Fruit fly (Drosophila melanogaster) whole organism, embryonic: ENCODE results near the gene Esyt2.

Experiments used
- Adf1 ChIP-seq: fragments of 200-800 bp; sonication (Bioruptor generic); IDR thresholded peaks from 2 replicates; pipeline ENCODE4 v1.3.6; 2022; ENCODE audit warnings: missing biosample characterization, missing genetic modification characterization
- CG10431 ChIP-seq: fragments of 200-800 bp; sonication (Bioruptor generic); optimal IDR thresholded peaks from 3 replicates; lab custom pipeline; 2018; ENCODE audit warnings: missing biosample characterization, mild to moderate bottlenecking, missing genetic modification characterization
- CG10462 ChIP-seq: fragments of 200-800 bp; sonication (Bioruptor generic); optimal IDR thresholded peaks from 2 replicates; lab custom pipeline; 2016; ENCODE audit warnings: missing biosample characterization, missing genetic modification characterization
- CG10654 ChIP-seq: fragments of 200-800 bp; sonication (Bioruptor generic); optimal IDR thresholded peaks from 2 replicates; lab custom pipeline; 2016; ENCODE audit warnings: missing biosample characterization, missing genetic modification characterization
- CG10979 ChIP-seq: fragments of 200-800 bp; sonication (Bioruptor generic); optimal IDR thresholded peaks from 2 replicates; lab custom pipeline; 2018; ENCODE audit warnings: missing biosample characterization, mild to moderate bottlenecking, missing genetic modification characterization, moderate library complexity
- CG11723 ChIP-seq: fragments of 200-800 bp; sonication (Bioruptor generic); optimal IDR thresholded peaks from 2 replicates; lab custom pipeline; 2017; ENCODE audit warnings: missing biosample characterization, mild to moderate bottlenecking, missing genetic modification characterization
- CG12659 ChIP-seq: fragments of 200-800 bp; sonication (Bioruptor generic); optimal IDR thresholded peaks from 3 replicates; lab custom pipeline; 2017; ENCODE audit warnings: mild to moderate bottlenecking, missing biosample characterization, missing genetic modification reagents, missing genetic modification characterization
- CG13287 ChIP-seq: fragments of 200-800 bp; sonication (Bioruptor generic); IDR thresholded peaks from 2 replicates; pipeline ENCODE4 v1.3.6; 2022; ENCODE audit warnings: missing biosample characterization, missing genetic modification characterization; ENCODE audit not compliant: partially characterized antibody
- CG13424 ChIP-seq: fragments of 200-800 bp; sonication (Bioruptor generic); optimal IDR thresholded peaks from 2 replicates; lab custom pipeline; 2019; ENCODE audit warnings: missing biosample characterization, mild to moderate bottlenecking, missing genetic modification characterization, moderate library complexity
- CG13624 ChIP-seq: fragments of 200-800 bp; sonication (Bioruptor generic); optimal IDR thresholded peaks from 2 replicates; lab custom pipeline; 2016; ENCODE audit warnings: missing biosample characterization, missing genetic modification characterization
- CG13775 ChIP-seq: fragments of 200-800 bp; sonication (Bioruptor generic); optimal IDR thresholded peaks from 3 replicates; lab custom pipeline; 2017; ENCODE audit warnings: missing biosample characterization, mild to moderate bottlenecking, missing genetic modification characterization
- CG14014 ChIP-seq: fragments of 200-800 bp; sonication (Bioruptor generic); IDR thresholded peaks from 2 replicates; pipeline ENCODE4 v1.3.6; 2022; ENCODE audit warnings: missing biosample characterization, missing genetic modification characterization
- CG17361 ChIP-seq: fragments of 200-800 bp; sonication (Bioruptor generic); IDR thresholded peaks from 3 replicates; pipeline ENCODE4 v1.3.6; 2022; ENCODE audit warnings: missing biosample characterization, missing genetic modification characterization
- CG17612 ChIP-seq: fragments of 200-800 bp; sonication (Bioruptor generic); IDR thresholded peaks from 2 replicates; pipeline ENCODE4 v1.3.6; 2022; ENCODE audit warnings: missing biosample characterization, missing genetic modification characterization
- CG17829 ChIP-seq: fragments of 200-800 bp; optimal IDR thresholded peaks from 2 replicates; lab custom pipeline; 2019; ENCODE audit warnings: missing biosample characterization, mild to moderate bottlenecking, missing genetic modification characterization, moderate library complexity
- CG2202 ChIP-seq: fragments of 200-800 bp; sonication (Bioruptor generic); optimal IDR thresholded peaks from 2 replicates; lab custom pipeline; 2018; ENCODE audit warnings: missing biosample characterization, mild to moderate bottlenecking, missing genetic modification characterization
- CG4404 ChIP-seq: fragments of 200-800 bp; sonication (Bioruptor generic); IDR thresholded peaks from 2 replicates; pipeline ENCODE4 v1.3.6; 2022; ENCODE audit warnings: missing biosample characterization, missing genetic modification characterization
- CG4617 ChIP-seq: fragments of 200-800 bp; sonication (Bioruptor generic); optimal IDR thresholded peaks from 3 replicates; lab custom pipeline; 2016; ENCODE audit warnings: missing biosample characterization, missing genetic modification characterization, borderline replicate concordance
- CG4730 ChIP-seq: fragments of 200-800 bp; sonication (Bioruptor generic); IDR thresholded peaks from 2 replicates; pipeline ENCODE4 v1.3.6; 2022; ENCODE audit warnings: missing biosample characterization, missing genetic modification characterization
- CG5180 ChIP-seq: fragments of 200-800 bp; sonication (Bioruptor generic); optimal IDR thresholded peaks from 3 replicates; lab custom pipeline; 2017; ENCODE audit warnings: missing biosample characterization, missing genetic modification characterization, mild to moderate bottlenecking, moderate library complexity, missing genetic modification reagents
- CG8478 ChIP-seq: fragments of >200 bp; optimal IDR thresholded peaks from 2 replicates; lab custom pipeline; 2018
- CG8924 ChIP-seq: fragments of 200-800 bp; optimal IDR thresholded peaks from 3 replicates; lab custom pipeline; 2019; ENCODE audit warnings: missing biosample characterization, mild to moderate bottlenecking, missing genetic modification characterization, moderate library complexity
- CG9215 ChIP-seq: fragments of 200-800 bp; sonication (Bioruptor generic); IDR thresholded peaks from 2 replicates; pipeline ENCODE4 v1.3.6; 2022; ENCODE audit warnings: missing biosample characterization, missing genetic modification characterization
- CG9609 ChIP-seq: fragments of 200-800 bp; sonication (Bioruptor generic); optimal IDR thresholded peaks from 3 replicates; lab custom pipeline; 2016; ENCODE audit warnings: missing biosample characterization, missing genetic modification characterization
- Dfd ChIP-seq, 2 experiments: fragments of >200 bp; optimal IDR thresholded peaks; 2 replicates each; lab custom pipeline; 2017; ENCODE audit warnings: missing biosample characterization in 2 of 2, missing genetic modification characterization in 2 of 2
- E2f1 ChIP-seq: fragments of 200-800 bp; sonication (Bioruptor generic); IDR thresholded peaks from 2 replicates; pipeline ENCODE4 v1.3.6; 2022; ENCODE audit warnings: missing biosample characterization, missing genetic modification characterization
- HmgD ChIP-seq: fragments of 200-800 bp; sonication (Bioruptor generic); optimal IDR thresholded peaks from 3 replicates; lab custom pipeline; 2016; ENCODE audit warnings: missing biosample characterization, missing genetic modification characterization
- Hmr ChIP-seq: fragments of 200-800 bp; sonication (Bioruptor generic); optimal IDR thresholded peaks from 3 replicates; lab custom pipeline; 2017; ENCODE audit warnings: mild to moderate bottlenecking, missing biosample characterization, missing genetic modification reagents, missing genetic modification characterization
- Hr3 ChIP-seq: fragments of 200-800 bp; sonication (Bioruptor generic); optimal IDR thresholded peaks from 3 replicates; lab custom pipeline; 2016; ENCODE audit warnings: missing biosample characterization, missing genetic modification characterization
- Med ChIP-seq: fragments of 200-800 bp; sonication (Bioruptor generic); peaks from one replicate; lab custom pipeline; 2016; ENCODE audit warnings: missing biosample characterization, missing genetic modification characterization, mild to moderate bottlenecking, inconsistent platforms, moderate library complexity
- Meics ChIP-seq: fragments of 200-800 bp; sonication (Bioruptor generic); optimal IDR thresholded peaks from 2 replicates; lab custom pipeline; 2017; ENCODE audit warnings: missing biosample characterization, mild to moderate bottlenecking, missing genetic modification characterization
- NFAT ChIP-seq: fragments of 200-800 bp; sonication (Bioruptor generic); IDR thresholded peaks from 2 replicates; pipeline ENCODE4 v1.3.6; 2022; ENCODE audit warnings: missing biosample characterization, missing genetic modification characterization
- Rfx ChIP-seq: fragments of 200-800 bp; sonication (Bioruptor generic); IDR thresholded peaks from 2 replicates; pipeline ENCODE4 v1.3.6; 2022; ENCODE audit warnings: missing biosample characterization, missing genetic modification characterization
- ab ChIP-seq: fragments of 200-800 bp; sonication (Bioruptor generic); optimal IDR thresholded peaks from 2 replicates; lab custom pipeline; 2016; ENCODE audit warnings: missing biosample characterization, missing genetic modification characterization
- btn ChIP-seq: fragments of 200-800 bp; sonication (Bioruptor generic); optimal IDR thresholded peaks from 2 replicates; lab custom pipeline; 2016; ENCODE audit warnings: missing biosample characterization, missing genetic modification characterization
- cato ChIP-seq: fragments of 200-800 bp; sonication (Bioruptor generic); optimal IDR thresholded peaks from 2 replicates; lab custom pipeline; 2016; ENCODE audit warnings: missing biosample characterization, missing genetic modification characterization, borderline replicate concordance
- ci ChIP-seq: fragments of 200-800 bp; sonication (Bioruptor generic); IDR thresholded peaks from 3 replicates; pipeline ENCODE4 v1.3.6; 2022; ENCODE audit warnings: missing biosample characterization, missing genetic modification characterization
- fd3F ChIP-seq: fragments of 200-800 bp; sonication (Bioruptor generic); optimal IDR thresholded peaks from 2 replicates; lab custom pipeline; 2018; ENCODE audit warnings: missing biosample characterization, mild to moderate bottlenecking, missing genetic modification characterization, moderate library complexity
- fu2 ChIP-seq: fragments of 200-800 bp; sonication (Bioruptor generic); optimal IDR thresholded peaks from 2 replicates; lab custom pipeline; 2016; ENCODE audit warnings: missing biosample characterization, missing genetic modification characterization
- gem ChIP-seq: fragments of 200-800 bp; sonication (Bioruptor generic); optimal IDR thresholded peaks from 2 replicates; lab custom pipeline; 2019; ENCODE audit warnings: missing biosample characterization, mild to moderate bottlenecking, missing genetic modification characterization, moderate library complexity
- grau ChIP-seq: fragments of 200-800 bp; optimal IDR thresholded peaks from 3 replicates; lab custom pipeline; 2019; ENCODE audit warnings: missing biosample characterization, mild to moderate bottlenecking, missing genetic modification characterization, moderate library complexity
- hb ChIP-seq: fragments of 200-800 bp; sonication (Bioruptor generic); IDR thresholded peaks from 3 replicates; pipeline ENCODE4 v1.3.6; 2022; ENCODE audit warnings: missing biosample characterization, missing genetic modification characterization; ENCODE audit not compliant: partially characterized antibody
- odd ChIP-seq: fragments of 200-800 bp; sonication (Bioruptor generic); optimal IDR thresholded peaks from 2 replicates; lab custom pipeline; 2017; ENCODE audit warnings: missing biosample characterization, mild to moderate bottlenecking, missing genetic modification characterization
- pb ChIP-seq: fragments of 200-800 bp; sonication (Bioruptor generic); optimal IDR thresholded peaks from 3 replicates; lab custom pipeline; 2016; ENCODE audit warnings: missing biosample characterization, missing genetic modification characterization
- pros ChIP-seq: fragments of 200-800 bp; sonication (Bioruptor generic); optimal IDR thresholded peaks from 3 replicates; lab custom pipeline; 2019; ENCODE audit warnings: missing biosample characterization, mild to moderate bottlenecking, missing genetic modification characterization, moderate library complexity
- scrt ChIP-seq: fragments of 200-800 bp; sonication (Bioruptor generic); optimal IDR thresholded peaks from 2 replicates; lab custom pipeline; 2018; ENCODE audit warnings: missing biosample characterization, mild to moderate bottlenecking, missing genetic modification characterization, moderate library complexity
- sisA ChIP-seq: fragments of 200-800 bp; sonication (Bioruptor generic); IDR thresholded peaks from 2 replicates; pipeline ENCODE4 v1.3.6; 2022; ENCODE audit warnings: missing biosample characterization, missing genetic modification characterization
- tin ChIP-seq: fragments of 200-800 bp; sonication (Bioruptor generic); optimal IDR thresholded peaks from 3 replicates; lab custom pipeline; 2016; ENCODE audit warnings: missing biosample characterization, missing genetic modification characterization
- trem ChIP-seq: fragments of 200-800 bp; optimal IDR thresholded peaks from 3 replicates; lab custom pipeline; 2019; ENCODE audit warnings: missing biosample characterization, mild to moderate bottlenecking, missing genetic modification characterization, moderate library complexity
- ttk ChIP-seq: fragments of 200-800 bp; sonication (Bioruptor generic); IDR thresholded peaks from 2 replicates; pipeline ENCODE4 v2.1.2; 2022; ENCODE audit warnings: missing biosample characterization, missing genetic modification characterization

Gene Esyt2

dm6 chr3R:24543033-24543675 lies 1.4 kb upstream of the Esyt2 start (continued):
- no peak for TF ChIP-seq hb (GFP tag; lab: Robert Waterston, UW)
- TF ChIP-seq Adf1 = peak; percentile 79
- TF ChIP-seq pb = peak; percentile 30
- no peak for TF ChIP-seq pros
- TF ChIP-seq CG13775 (GFP tag; lab: Kevin White, UChicago) = peak; percentile 83
- peak; percentile 99 for TF ChIP-seq Med (GFP tag; lab: Kevin White, UChicago)
- TF ChIP-seq scrt = no peak
- TF ChIP-seq E2f1 = peak; percentile 94
- peak; percentile 92 for TF ChIP-seq ttk
- TF ChIP-seq Hmr (GFP tag; lab: Kevin White, UChicago) = peak; percentile 93
- peak; percentile 79 for TF ChIP-seq CG17612
- peak; percentile 81 for TF ChIP-seq CG4404 (GFP tag; lab: Robert Waterston, UW)
- peak; percentile 74 for TF ChIP-seq ab (GFP tag; lab: Kevin White, UChicago)
- TF ChIP-seq CG14014 (GFP tag; lab: Robert Waterston, UW) = peak; percentile 98
- no peak; the same call in 1 of the 3 replicates for TF ChIP-seq CG17361 (GFP tag; lab: Robert Waterston, UW)
- TF ChIP-seq cato = peak; percentile 75
- TF ChIP-seq CG8478 = no peak
- TF ChIP-seq HmgD (GFP tag; lab: Kevin White, UChicago) = no peak
- peak; percentile 94 for TF ChIP-seq CG4730 (GFP tag; lab: Robert Waterston, UW)
- TF ChIP-seq odd (GFP tag; lab: Kevin White, UChicago) = no peak
- TF ChIP-seq CG9215 (GFP tag; lab: Robert Waterston, UW) = peak; percentile 90
- TF ChIP-seq fu2 (GFP tag; lab: Kevin White, UChicago) = peak; percentile 88
- TF ChIP-seq CG8924 (tag; lab: Kevin White, UChicago) = peak; percentile 93
- TF ChIP-seq CG13287 = no peak
- TF ChIP-seq CG4617 (GFP tag; lab: Kevin White, UChicago) = no peak
- peak; percentile 96 for TF ChIP-seq CG13424 (tag; lab: Kevin White, UChicago)
- TF ChIP-seq Hr3 (GFP tag; lab: Kevin White, UChicago) = peak; percentile 87
- TF ChIP-seq CG10431 (GFP tag; lab: Kevin White, UChicago) = peak; percentile 68
- peak; percentile 97 for TF ChIP-seq fd3F (GFP tag; lab: Kevin White, UChicago)
- TF ChIP-seq tin (GFP tag; lab: Kevin White, UChicago) = peak; percentile 94
- TF ChIP-seq CG2202 (tag; lab: Kevin White, UChicago) = peak; percentile 38
- peak; percentile 98 for TF ChIP-seq ci (GFP tag; lab: Robert Waterston, UW)
- TF ChIP-seq grau (tag; lab: Kevin White, UChicago) = peak; percentile 99
- no peak for TF ChIP-seq CG13624 (GFP tag; lab: Kevin White, UChicago)
- peak; percentile 83 for TF ChIP-seq CG11723 (GFP tag; lab: Kevin White, UChicago)
- TF ChIP-seq CG10654 (GFP tag; lab: Kevin White, UChicago) = peak; percentile 71
- peak; percentile 98 for TF ChIP-seq NFAT
- TF ChIP-seq Meics (GFP tag; lab: Kevin White, UChicago) = peak; percentile 91
- peak; percentile 82 for TF ChIP-seq CG17829 (tag; lab: Kevin White, UChicago)
- TF ChIP-seq CG10979 (tag; lab: Kevin White, UChicago) = peak; percentile 66
- TF ChIP-seq trem (tag; lab: Kevin White, UChicago) = peak; percentile 19
- TF ChIP-seq CG10462 (GFP tag; lab: Kevin White, UChicago) = peak; percentile 79
- TF ChIP-seq Dfd (GFP tag; optimal IDR thresholded peaks at IDR 0.05; lab: Kevin White, UChicago) = no peak
- peak; percentile 97 for TF ChIP-seq CG12659 (GFP tag; lab: Kevin White, UChicago)
- TF ChIP-seq btn (GFP tag; lab: Kevin White, UChicago) = peak; percentile 21
- TF ChIP-seq sisA (GFP tag; lab: Robert Waterston, UW) = peak; percentile 95
- peak; percentile 98 for TF ChIP-seq Rfx (GFP tag; lab: Robert Waterston, UW)
- TF ChIP-seq CG9609 (GFP tag; lab: Kevin White, UChicago) = peak; percentile 79
- peak; percentile 2 for TF ChIP-seq CG5180 (GFP tag; lab: Kevin White, UChicago)
- TF ChIP-seq gem (tag; lab: Kevin White, UChicago) = peak; percentile 95
